Fruit fly (Drosophila melanogaster) Kc167 (cell line): ENCODE measurements around the gene Fntb.

ENCODE experiments used
- Myc ChIP-seq: fragments of >200 bp; optimal IDR thresholded peaks from 2 replicates; lab custom pipeline; 2017; ENCODE audit warnings: missing external identifiers
- h ChIP-seq: fragments of >200 bp; optimal IDR thresholded peaks from 3 replicates; lab custom pipeline; 2018; ENCODE audit warnings: missing external identifiers
- insv ChIP-seq: fragments of >200 bp; optimal IDR thresholded peaks from 3 replicates; lab custom pipeline; 2018; ENCODE audit warnings: missing external identifiers
- ttk ChIP-seq: sonication (Bioruptor generic); optimal IDR thresholded peaks from 2 replicates; lab custom pipeline; 2017; ENCODE audit warnings: missing external identifiers

- TF ChIP-seq h (lab: Kevin White, UChicago), result no peak
- TF ChIP-seq ttk (lab: Kevin White, UChicago), result no peak
- no peak for TF ChIP-seq Myc (lab: Kevin White, UChicago)
- TF ChIP-seq insv (lab: Kevin White, UChicago), result no peak
Observed at dm6 chr3R:16432665-16433065, at the start of gene Fntb.
